Worm (Caenorhabditis elegans) whole organism, dauer: ENCODE results near the gene C03E10.3.
"Not testable (repeated sequence)": the region's sequence is repeated elsewhere in the genome, so short reads cannot be mapped to it uniquely, and the experiment has no call there.

ENCODE experiments used
- unc-62 ChIP-seq: sonication (generic microtip); optimal IDR thresholded peaks from 2 replicates; lab custom pipeline; 2017; ENCODE audit warnings: missing biosample characterization, missing genetic modification reagents, missing genetic modification characterization

C03E10.3 gene

DNA sequence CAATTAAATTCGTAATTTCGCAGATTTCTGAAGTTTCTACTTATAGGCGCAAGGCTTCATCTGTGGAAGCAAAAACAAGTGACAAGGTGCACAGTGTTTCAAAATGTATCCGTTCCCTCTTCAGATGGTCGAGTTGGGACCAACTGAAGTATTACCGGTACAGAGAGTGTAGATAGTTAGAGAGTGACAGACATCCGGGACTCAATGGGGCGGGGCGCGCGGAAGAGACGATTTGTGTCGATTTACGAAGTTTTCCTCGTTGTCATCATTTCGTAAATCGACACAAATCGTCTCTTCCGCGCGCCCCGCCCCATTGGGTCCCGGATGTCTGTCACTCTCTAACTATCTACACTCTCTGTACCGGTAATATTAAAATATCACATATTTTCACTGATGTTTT, at the start of gene C03E10.3:
C03E10.3 (plus strand) TSS at position 301 of the 400 bp plus-strand sequence.
- TF ChIP-seq unc-62, result not testable (repeated sequence)

DNA sequence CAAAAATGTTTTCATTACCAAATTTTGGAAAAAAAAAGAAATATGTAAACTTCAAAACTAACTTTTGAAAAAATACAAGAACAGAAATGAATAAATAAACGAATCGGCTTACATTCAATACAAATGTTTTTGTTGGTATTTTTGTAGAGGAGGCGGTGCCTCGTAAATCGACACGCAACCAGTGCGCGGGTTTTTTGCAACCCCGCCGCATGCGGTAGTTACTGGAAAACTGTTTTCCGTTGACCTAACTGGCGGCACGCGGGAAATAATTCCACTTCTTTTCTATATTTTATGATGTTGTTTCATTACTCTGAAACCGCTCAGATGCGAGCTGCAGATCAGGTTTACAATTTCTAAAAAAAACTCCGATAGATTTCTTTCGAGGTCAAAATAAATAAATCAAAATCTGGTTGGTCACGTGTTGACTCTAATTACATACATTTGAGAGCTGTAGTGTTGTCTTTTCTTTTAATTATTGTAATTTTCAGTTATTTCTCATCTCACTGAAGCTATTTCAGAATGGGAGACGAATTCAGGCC, 47.0 kb upstream of the C03E10.3 start, which contains the start of the genes dvc-1 and ima-1:
dvc-1 (minus strand) TSS at position 145 of the 539 bp plus-strand sequence.
ima-1 (plus strand) TSS at position 489 of the 539 bp plus-strand sequence.
- TF ChIP-seq unc-62, result no peak

DNA sequence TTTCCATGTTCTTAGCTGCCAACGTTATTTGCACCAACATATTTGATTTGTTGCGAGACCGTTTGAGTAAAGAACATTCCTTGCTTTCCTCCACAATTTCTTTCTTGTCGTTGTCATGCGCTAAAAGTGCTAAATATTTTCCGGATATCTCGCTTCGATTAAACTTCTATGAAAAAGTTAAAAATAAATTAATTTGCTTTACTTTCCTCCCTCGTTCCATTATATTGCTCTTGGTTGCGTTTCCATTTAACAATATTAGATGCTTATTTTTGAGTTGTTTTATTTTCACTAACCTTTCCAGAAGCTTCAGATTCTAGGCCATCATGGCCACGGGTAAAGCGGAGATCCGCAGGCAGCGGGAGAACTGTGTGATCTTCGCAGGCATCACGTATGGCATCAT, 44.6 kb upstream of the C03E10.3 start, which contains the start of gene pgap-1:
pgap-1 (plus strand) TSS at position 301 of the 400 bp plus-strand sequence.
- TF ChIP-seq unc-62, result no peak

DNA sequence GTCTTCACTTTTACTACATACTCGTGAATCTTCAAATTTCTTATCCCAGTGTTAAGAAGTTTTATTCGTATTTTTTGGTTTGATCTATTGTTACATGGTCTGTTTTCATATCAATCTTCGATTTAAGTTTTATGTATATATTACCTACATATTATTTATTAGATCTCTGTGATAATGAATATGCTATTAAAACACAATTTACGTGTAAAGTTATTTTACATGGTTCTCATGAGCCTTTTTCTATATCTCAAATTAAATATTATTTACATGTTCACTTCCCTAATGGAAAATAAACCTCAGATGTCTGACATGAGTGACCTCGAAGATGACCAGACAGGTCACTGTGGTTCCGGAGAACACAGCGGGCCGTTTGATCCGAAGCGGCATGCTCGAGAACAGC, 41.7 kb upstream of the C03E10.3 start, which contains the start of gene mxl-1:
mxl-1 (plus strand) TSS at position 301 of the 400 bp plus-strand sequence.
- no peak for TF ChIP-seq unc-62

DNA sequence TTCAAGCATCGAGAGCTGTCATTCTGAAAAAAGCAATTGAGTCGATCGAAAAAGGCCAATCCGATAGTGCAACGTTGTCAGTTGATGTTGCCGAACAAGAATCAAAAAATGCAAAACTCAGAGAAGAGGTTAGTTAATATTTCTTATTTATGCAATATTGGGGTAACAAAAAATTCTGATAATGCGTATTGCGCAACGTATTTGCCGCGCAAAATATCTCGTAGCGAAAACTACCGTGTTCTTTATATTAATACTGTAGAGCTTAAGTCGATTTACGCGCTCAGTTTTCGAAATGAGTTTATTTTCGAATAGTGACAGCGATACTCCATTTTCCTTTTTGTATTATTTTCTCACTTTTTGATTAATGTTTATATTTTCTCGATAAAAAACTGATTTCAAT, 41.2 kb upstream of the C03E10.3 start:
- TF ChIP-seq unc-62, result no peak

DNA sequence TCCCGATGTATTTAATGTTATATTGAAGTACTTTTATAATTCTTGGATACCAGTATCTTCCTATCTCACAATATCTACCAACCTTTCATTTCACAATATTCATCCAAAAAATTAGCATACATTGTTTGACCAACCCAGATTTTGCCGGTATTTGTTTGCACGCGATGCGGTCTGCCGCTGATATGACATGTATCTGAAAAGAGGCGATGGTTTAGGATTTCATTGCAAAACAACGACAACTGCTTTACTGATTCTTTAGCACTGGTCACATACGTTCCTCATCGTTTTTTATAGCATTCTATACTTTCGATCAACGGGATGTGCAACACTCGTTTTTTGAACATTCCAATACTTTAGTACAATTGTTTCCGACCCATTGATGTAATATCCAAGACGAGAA, 38.4 kb upstream of the C03E10.3 start, which contains the start of gene mam-4:
mam-4 (plus strand) TSS at position 301 of the 400 bp plus-strand sequence.
- no peak for TF ChIP-seq unc-62

DNA sequence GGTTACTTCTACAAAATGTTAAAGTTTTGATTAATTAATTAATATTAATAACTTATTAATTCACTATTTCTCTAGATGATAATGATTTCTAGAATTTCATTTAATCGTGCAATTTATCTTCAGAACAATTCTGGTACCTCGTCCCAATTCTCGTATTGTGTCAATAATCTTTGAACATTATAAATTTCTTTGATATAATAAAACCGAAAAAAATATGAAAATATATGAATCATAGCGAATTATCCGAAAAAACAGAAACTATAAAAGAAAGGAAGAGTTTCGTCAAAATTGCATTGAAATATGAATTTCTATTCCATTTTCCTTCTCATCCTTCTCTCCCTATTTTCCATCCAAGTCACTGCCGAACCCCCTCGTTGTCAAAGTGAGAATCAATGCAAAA, 35.5 kb upstream of the C03E10.3 start, which contains the start of gene T19B10.12:
T19B10.12 (plus strand) TSS at position 301 of the 400 bp plus-strand sequence.
- TF ChIP-seq unc-62, result no peak

DNA sequence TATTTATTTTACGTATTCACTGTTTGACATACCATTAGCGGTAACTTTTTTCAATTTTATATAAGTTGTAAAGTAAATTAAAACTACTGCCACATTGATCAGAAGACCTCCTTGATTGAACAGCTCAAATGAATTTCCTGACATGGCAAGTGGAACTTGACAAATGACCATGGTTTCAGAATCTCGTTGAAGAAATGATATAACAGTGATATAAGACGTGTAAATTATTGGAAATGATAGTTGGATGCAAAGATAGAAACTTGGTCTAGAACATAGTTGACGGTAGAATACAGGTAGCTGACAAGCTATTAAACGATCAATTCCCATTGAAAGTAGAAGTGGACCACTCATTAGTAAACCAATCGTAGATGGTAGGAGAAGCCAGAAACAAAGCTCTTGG, 34.4 kb upstream of the C03E10.3 start:
- TF ChIP-seq unc-62, result no peak

DNA sequence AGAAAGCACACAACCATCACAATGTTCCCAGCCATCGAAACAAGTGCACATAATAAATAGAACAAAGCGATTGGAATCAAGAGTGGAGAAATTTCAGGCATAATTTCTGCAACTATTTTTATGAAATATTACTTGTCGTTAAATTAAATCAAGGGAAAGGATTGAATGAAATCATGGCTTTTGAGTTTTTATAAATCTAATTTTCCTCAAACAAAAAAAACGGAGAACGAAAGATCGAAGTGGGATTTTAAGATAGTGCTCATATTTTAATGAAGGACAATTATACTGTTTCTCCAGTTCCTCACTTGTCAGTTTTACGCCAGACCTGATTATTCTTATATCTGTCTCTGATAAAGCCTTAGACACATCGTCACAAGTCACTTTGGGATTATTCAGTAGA, 33.8 kb upstream of the C03E10.3 start, which contains the start of gene srsx-33:
srsx-33 (minus strand) TSS at position 101 of the 400 bp plus-strand sequence.
- TF ChIP-seq unc-62, result no peak

DNA sequence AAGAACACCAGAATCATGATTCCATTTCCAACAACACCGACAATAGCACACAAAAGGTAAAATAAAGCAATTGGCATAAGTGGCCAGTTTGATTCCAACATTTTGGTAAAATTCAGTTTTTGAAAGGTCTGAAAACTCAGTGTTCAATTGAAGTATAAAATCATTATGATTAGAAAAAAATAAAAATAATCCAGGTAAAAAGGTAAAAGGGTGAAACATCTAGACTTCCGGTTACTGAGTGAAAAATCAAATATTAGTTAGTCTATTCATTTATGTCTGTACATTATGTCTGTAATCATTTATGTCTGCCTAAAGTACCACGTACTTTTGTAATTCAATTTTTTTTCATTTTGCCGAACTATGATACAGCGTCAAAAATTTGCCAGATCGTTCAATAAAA, 31.2 kb upstream of the C03E10.3 start, which contains the start of gene srsx-31:
srsx-31 (minus strand) TSS at position 101 of the 400 bp plus-strand sequence.
- no peak for TF ChIP-seq unc-62

DNA sequence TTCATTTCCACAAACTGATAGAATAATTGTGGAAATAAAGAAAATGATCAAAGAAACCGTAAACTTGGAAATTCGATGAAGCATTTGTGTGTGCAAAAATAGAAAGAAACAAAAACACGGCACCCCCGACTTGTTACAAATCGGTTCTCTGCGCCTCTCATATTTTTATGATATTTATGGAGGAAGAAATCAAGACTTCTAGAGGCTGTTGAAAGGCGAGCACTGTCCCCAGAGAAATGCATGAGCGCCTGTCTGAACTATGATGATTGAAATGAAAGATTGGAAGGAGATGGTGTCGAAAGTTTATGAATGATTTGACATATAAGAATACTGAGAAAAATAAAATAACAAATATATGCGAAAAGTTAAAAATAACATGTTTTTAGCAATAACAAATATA, 27.3 kb upstream of the C03E10.3 start, which contains the start of gene lgc-36:
lgc-36 (minus strand) TSS at position 101 of the 400 bp plus-strand sequence.
- no peak for TF ChIP-seq unc-62

DNA sequence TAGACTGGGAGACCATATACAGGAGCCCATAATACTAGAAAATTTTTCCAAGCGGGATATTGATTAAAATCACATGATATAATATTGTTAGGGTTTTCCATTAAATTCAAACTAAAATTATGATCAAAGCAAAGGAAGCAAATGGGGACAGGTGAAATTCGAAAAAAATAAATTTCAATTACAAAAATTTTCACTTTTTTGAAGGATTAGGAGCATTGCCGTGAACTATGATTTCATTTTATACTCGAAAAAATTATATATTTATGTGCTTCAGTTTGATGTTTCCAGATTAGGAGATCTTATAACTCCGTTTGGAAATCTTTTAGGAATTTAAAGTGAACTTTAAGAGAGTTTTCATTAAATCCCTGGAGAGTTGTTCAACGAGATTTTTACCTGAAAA, 25.6 kb upstream of the C03E10.3 start, which contains the start of gene F07B10.7:
F07B10.7 (minus strand) TSS at position 101 of the 400 bp plus-strand sequence.
- TF ChIP-seq unc-62, result no peak

DNA sequence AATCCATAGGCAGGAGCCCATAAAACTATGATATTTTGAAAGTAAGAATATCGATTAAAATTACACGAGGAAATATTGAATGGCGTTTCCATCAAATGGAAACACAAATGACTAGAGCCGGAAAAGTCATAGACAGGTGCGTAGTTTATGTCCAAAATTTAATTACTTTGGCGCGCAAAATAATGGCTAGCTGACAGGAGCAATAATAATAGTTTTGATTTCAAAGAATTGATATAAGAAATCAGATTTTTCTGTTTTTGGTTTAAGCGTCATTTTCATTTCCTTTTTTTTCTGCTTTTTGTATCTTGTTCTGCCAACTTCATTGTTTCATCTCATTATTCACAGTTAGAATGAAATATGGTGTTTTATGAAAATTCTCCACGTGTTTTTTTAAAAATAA, 23.2 kb upstream of the C03E10.3 start, which contains the start of gene F07B10.4:
F07B10.4 (minus strand) TSS at position 101 of the 400 bp plus-strand sequence.
- no peak for TF ChIP-seq unc-62

DNA sequence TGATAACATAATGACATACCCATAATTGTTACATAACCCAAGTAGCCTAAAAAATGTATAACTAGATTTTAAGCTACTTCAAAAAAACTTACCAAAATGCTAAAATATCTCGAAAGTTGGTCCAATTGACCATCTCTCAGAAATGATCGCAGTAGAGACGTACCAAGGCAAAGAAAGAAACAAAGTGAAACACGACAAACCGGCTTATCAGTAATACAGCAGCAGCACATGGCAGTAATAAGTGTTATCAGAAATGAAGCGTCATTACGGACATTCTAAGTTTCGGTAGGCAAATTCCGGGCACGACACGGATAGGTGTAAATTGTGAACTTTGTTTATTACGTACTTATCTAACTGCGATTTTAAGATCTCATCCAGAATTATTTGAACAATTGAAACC, 20.7 kb upstream of the C03E10.3 start, which contains the start of gene cln-3.1:
cln-3.1 (minus strand) TSS at position 171 of the 400 bp plus-strand sequence.
- TF ChIP-seq unc-62, result no peak

DNA sequence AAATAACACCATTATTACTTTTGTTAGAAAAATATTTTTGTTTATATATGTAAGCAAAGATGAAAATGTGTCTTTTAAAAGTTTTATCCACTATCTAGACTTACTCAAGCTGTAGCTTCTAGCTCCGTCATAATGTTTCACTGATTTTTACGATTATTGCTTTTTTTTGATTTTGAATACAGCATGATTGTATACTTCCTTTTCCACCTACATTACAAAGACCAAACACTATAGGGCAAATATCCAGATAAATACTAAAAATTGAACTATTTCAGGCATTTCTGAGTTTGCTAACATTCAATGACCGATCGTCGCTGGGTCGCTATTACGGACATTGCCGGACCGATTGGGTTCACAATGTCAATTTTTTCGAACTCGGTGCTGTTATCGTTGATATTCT, 19.5 kb upstream of the C03E10.3 start, which contains the start of gene str-116:
str-116 (plus strand) TSS at position 301 of the 400 bp plus-strand sequence.
- no peak for TF ChIP-seq unc-62

DNA sequence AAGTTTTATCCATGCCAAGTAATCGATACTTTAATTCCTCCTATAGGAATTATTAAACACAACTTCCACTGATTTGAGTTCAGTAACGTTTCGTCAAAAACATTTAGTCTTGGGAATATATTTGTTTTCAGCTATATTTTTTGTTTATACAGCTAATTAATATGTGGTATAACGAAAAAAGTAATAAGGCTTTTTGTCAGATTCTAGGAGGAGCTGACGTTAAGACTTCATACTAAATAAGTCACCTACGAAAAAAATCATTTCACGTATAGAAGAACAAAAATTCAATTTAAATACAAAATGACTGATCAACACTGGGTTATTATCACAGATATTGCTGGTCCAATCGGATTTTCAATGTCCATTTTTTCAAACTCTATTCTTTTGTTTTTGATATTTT, 17.4 kb upstream of the C03E10.3 start, which contains the start of gene str-115:
str-115 (plus strand) TSS at position 301 of the 400 bp plus-strand sequence.
- TF ChIP-seq unc-62, result no peak

DNA sequence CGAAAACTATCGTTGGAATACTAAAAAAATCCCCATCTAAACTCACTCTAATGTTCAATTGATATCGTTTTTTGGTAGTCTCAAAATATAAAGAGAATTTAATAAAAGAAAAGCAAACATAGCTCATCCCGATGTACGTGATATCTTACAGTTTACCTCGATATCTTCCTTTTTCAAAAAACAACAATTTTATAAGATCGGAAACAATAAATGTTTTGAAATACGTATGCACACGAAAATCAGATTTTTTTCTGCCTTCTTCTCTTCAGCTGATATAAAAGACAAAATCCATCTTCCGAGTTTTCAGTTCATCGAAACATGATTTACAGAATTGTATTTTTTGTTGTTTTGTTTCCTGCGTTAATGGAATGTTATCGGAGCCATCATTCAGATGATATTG, 15.2 kb upstream of the C03E10.3 start, which contains the start of gene clec-222:
clec-222 (plus strand) TSS at position 301 of the 400 bp plus-strand sequence.
- no peak for TF ChIP-seq unc-62
